Fruit fly (Drosophila melanogaster): ENCODE results near the gene CG42831.

CG42831 gene

dm6 chr3L:10769218-10770018 lies 45.2 kb upstream of the CG42831 start (continued):
- TF ChIP-seq CG14441 (GFP tag; IDR thresholded peaks at IDR 0.05): peak; percentile 16; the same call in 1 of the 2 replicates
- TF ChIP-seq mam (GFP tag; optimal IDR thresholded peaks at IDR 0.05): peak; percentile 5
- TF ChIP-seq CG10959 (GFP tag; IDR thresholded peaks at IDR 0.05): peak; percentile 98
- peak; percentile 19 for TF ChIP-seq Hey (tag; optimal IDR thresholded peaks at IDR 0.05)
- no peak for TF ChIP-seq MTF-1 (GFP tag; optimal IDR thresholded peaks at IDR 0.05; ENCODE audit: borderline replicate concordance)
- no peak for TF ChIP-seq CG10321 (GFP tag; IDR thresholded peaks at IDR 0.05)
- peak; percentile 15 for TF ChIP-seq Hand (GFP tag; optimal IDR thresholded peaks at IDR 0.05)
- TF ChIP-seq CG1233 (GFP tag; optimal IDR thresholded peaks at IDR 0.05): peak; percentile 88
- TF ChIP-seq Optix (GFP tag; IDR thresholded peaks at IDR 0.05): peak; percentile 75
- TF ChIP-seq CG1603 (tag; optimal IDR thresholded peaks at IDR 0.05): peak; percentile 75
- TF ChIP-seq CG2889 (GFP tag; IDR thresholded peaks at IDR 0.05): 0 out of 3 replicates have a peak, but pooled peaks have one; percentile 4
- TF ChIP-seq MESR4 (GFP tag; optimal IDR thresholded peaks at IDR 0.05): peak; percentile 8
- TF ChIP-seq CG11696 (GFP tag; IDR thresholded peaks at IDR 0.05): peak; percentile 48
- TF ChIP-seq scrt (GFP tag; optimal IDR thresholded peaks at IDR 0.05): peak; percentile 66
- peak; percentile 90 for TF ChIP-seq CG10209 (GFP tag; optimal IDR thresholded peaks at IDR 0.05)
- TF ChIP-seq CG3065 (GFP tag; optimal IDR thresholded peaks at IDR 0.05): peak; percentile 80
- TF ChIP-seq esg (GFP tag; conservative IDR thresholded peaks at IDR 0.05): peak; percentile 80
- peak; percentile 99 for TF ChIP-seq CG2712 (tag; optimal IDR thresholded peaks at IDR 0.05)
- TF ChIP-seq phol (tag; optimal IDR thresholded peaks at IDR 0.05): peak; percentile 96
- TF ChIP-seq HLH4C (GFP tag; IDR thresholded peaks at IDR 0.05; ENCODE audit: partially characterized antibody): no peak
- TF ChIP-seq Ssrp (tag; optimal IDR thresholded peaks at IDR 0.05): peak; percentile 94
- no peak for TF ChIP-seq hkb (optimal IDR thresholded peaks at IDR 0.05)
- TF ChIP-seq hkb (GFP tag; IDR thresholded peaks at IDR 0.05): peak; percentile 88
- peak; percentile 91 for TF ChIP-seq sqz (GFP tag; optimal IDR thresholded peaks at IDR 0.05)
- TF ChIP-seq danr (GFP tag; IDR thresholded peaks at IDR 0.05): peak; percentile 73
- 0 out of 2 replicates have a peak, but pooled peaks have one; percentile 36 for TF ChIP-seq Rfx (GFP tag; IDR thresholded peaks at IDR 0.05)
- peak; percentile 74 for TF ChIP-seq CG12219 (GFP tag; optimal IDR thresholded peaks at IDR 0.05)
- peak; percentile 91 for TF ChIP-seq CG1602 (GFP tag; optimal IDR thresholded peaks at IDR 0.05)
- TF ChIP-seq Dip3 (GFP tag; optimal IDR thresholded peaks at IDR 0.05): no peak
- TF ChIP-seq az2 (GFP tag; optimal IDR thresholded peaks at IDR 0.05): peak; percentile 91
- peak; percentile 98 for TF ChIP-seq CG31441 (GFP tag; IDR thresholded peaks at IDR 0.05)
- peak; percentile 89 for TF ChIP-seq CG11504 (tag; optimal IDR thresholded peaks at IDR 0.05)
- peak; percentile 82 for TF ChIP-seq Usf (GFP tag; optimal IDR thresholded peaks at IDR 0.05)
- no peak for TF ChIP-seq Lim3 (GFP tag; IDR thresholded peaks at IDR 0.05)
- peak; percentile 85 for TF ChIP-seq Lhr (GFP tag; optimal IDR thresholded peaks at IDR 0.05)
- peak; percentile 82 for TF ChIP-seq CG17385 (GFP tag; optimal IDR thresholded peaks at IDR 0.05)
- TF ChIP-seq cad (GFP tag; optimal IDR thresholded peaks at IDR 0.05): no peak
- TF ChIP-seq CG7745 (tag; optimal IDR thresholded peaks at IDR 0.05): peak; percentile 90
- TF ChIP-seq crc (GFP tag; optimal IDR thresholded peaks at IDR 0.05): no peak
- peak; percentile 87 for TF ChIP-seq fd102C (GFP tag; optimal IDR thresholded peaks at IDR 0.05)
- TF ChIP-seq unpg (GFP tag; optimal IDR thresholded peaks at IDR 0.05): peak; percentile 91
- peak; percentile 92 for TF ChIP-seq nerfin-1 (tag; optimal IDR thresholded peaks at IDR 0.05)
- no peak for TF ChIP-seq mirr (GFP tag; optimal IDR thresholded peaks at IDR 0.05)
- no peak for TF ChIP-seq Myb (GFP tag; optimal IDR thresholded peaks at IDR 0.05)
- peak; percentile 59 for TF ChIP-seq ems (GFP tag; optimal IDR thresholded peaks at IDR 0.05)
- TF ChIP-seq trem (tag; optimal IDR thresholded peaks at IDR 0.05): peak; percentile 96
- peak; percentile 62 for TF ChIP-seq CG1832 (GFP tag; optimal IDR thresholded peaks at IDR 0.05)
- TF ChIP-seq D (optimal IDR thresholded peaks at IDR 0.05): peak; percentile 65
- TF ChIP-seq D (GFP tag; optimal IDR thresholded peaks at IDR 0.05): peak; percentile 93

Measured in whole organism, embryonic.